Worm (Caenorhabditis elegans): ENCODE results near the gene srx-130.
A peak's percentile ranks its signal among the peaks of the same experiment; 100 is the strongest.

Gene srx-130

DNA sequence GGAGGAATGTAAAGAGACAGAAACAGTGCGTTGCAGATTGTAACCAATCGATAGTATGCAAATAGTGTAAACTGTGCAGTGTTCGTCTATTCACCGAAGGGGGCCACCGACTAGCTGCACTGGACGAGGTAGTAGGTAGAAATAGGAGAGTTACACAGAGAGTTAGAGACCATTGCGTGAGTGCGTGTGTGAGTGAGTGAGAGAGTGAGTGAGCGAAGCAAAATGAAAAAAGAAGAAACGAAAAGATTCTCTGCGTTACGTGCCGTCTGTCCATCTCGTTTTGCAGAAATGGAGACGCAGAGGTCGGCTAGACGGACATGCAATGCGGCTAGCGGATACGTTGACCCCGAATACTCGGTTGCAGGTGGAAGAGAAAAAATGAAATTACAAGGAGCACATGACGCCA, 34.8 kb upstream of the srx-130 start:
- no peak for TF ChIP-seq ztf-4 (tag; optimal IDR thresholded peaks at IDR 0.05)
- TF ChIP-seq ceh-16 (tag; optimal IDR thresholded peaks at IDR 0.05) = peak; percentile 0
- peak; percentile 76 for TF ChIP-seq C34F6.9 (tag; optimal IDR thresholded peaks at IDR 0.05)
- no peak for TF ChIP-seq nhr-6 (tag; optimal IDR thresholded peaks at IDR 0.05)
- TF ChIP-seq nhr-10 (tag; optimal IDR thresholded peaks at IDR 0.05) = no peak
- TF ChIP-seq blmp-1 (tag; optimal IDR thresholded peaks at IDR 0.05; ENCODE audit: insufficient read depth) = peak; percentile 63
- TF ChIP-seq F13H6.1 (tag; optimal IDR thresholded peaks at IDR 0.05) = peak; percentile 89
- TF ChIP-seq nhr-25 (tag; optimal IDR thresholded peaks at IDR 0.05) = no peak
- TF ChIP-seq lin-13 (GFP tag; optimal IDR thresholded peaks at IDR 0.05) = peak; percentile 24
- TF ChIP-seq fos-1 (tag; optimal IDR thresholded peaks at IDR 0.05) = peak; percentile 78
- peak; percentile 6 for TF ChIP-seq sem-4 (tag; optimal IDR thresholded peaks at IDR 0.05)
- peak; percentile 5 for TF ChIP-seq lin-11 (tag; optimal IDR thresholded peaks at IDR 0.05)
- peak; percentile 94 for TF ChIP-seq nhr-129 (tag; optimal IDR thresholded peaks at IDR 0.05)
- TF ChIP-seq ZK546.5 (tag; optimal IDR thresholded peaks at IDR 0.05) = no peak
- TF ChIP-seq elt-1 (tag; optimal IDR thresholded peaks at IDR 0.05) = no peak
- peak; percentile 80 for TF ChIP-seq unc-55 (GFP tag; optimal IDR thresholded peaks at IDR 0.05)
- TF ChIP-seq unc-39 (tag; optimal IDR thresholded peaks at IDR 0.05) = peak; percentile 7
- peak; percentile 75 for TF ChIP-seq crh-2 (tag; optimal IDR thresholded peaks at IDR 0.05)
- no peak for TF ChIP-seq mab-5 (tag; optimal IDR thresholded peaks at IDR 0.05)
- peak in 1 of 2 experiments; percentile 63 for TF ChIP-seq lsy-2 (tag; optimal IDR thresholded peaks at IDR 0.05)
- peak; percentile 41 for TF ChIP-seq sma-9 (GFP tag; optimal IDR thresholded peaks at IDR 0.05)
- TF ChIP-seq sma-9 (tag; optimal IDR thresholded peaks at IDR 0.05) = no peak
- TF ChIP-seq mbf-1 (tag; optimal IDR thresholded peaks at IDR 0.05) = no peak
- peak; percentile 6 for TF ChIP-seq Y55F3AM.14 (GFP tag; optimal IDR thresholded peaks at IDR 0.05)
- no peak for TF ChIP-seq mdl-1 (tag; optimal IDR thresholded peaks at IDR 0.05)
- no peak for TF ChIP-seq skn-1 (tag; optimal IDR thresholded peaks at IDR 0.05)
- TF ChIP-seq gmeb-1 (tag; optimal IDR thresholded peaks at IDR 0.05) = peak; percentile 46

DNA sequence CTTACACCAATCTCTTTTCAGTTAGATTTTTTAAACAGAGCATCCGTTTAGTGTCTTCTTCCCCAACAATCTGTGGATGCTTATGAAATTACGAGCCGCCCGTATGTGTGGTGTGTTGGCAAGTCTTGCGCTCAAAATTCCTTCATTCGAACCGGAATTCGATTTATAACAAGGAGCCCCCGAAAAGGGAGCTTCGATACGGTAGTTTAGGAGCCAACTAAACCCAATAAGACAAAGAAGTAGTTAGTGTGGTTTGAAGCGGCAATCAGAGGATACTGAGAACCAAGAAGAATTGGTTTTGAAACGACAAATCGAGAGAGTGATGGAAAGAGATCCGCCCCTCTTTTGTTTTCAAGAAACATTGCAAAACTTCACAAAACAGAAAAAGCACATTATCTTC, 30.9 kb upstream of the srx-130 start:
- TF ChIP-seq ztf-1 (GFP tag; conservative IDR thresholded peaks at IDR 0.05) = no peak
- TF ChIP-seq elt-3 (tag; optimal IDR thresholded peaks at IDR 0.05) = no peak
- no peak for TF ChIP-seq aly-2 (tag; optimal IDR thresholded peaks at IDR 0.05)
- TF ChIP-seq unc-39 (tag; optimal IDR thresholded peaks at IDR 0.05) = no peak

DNA sequence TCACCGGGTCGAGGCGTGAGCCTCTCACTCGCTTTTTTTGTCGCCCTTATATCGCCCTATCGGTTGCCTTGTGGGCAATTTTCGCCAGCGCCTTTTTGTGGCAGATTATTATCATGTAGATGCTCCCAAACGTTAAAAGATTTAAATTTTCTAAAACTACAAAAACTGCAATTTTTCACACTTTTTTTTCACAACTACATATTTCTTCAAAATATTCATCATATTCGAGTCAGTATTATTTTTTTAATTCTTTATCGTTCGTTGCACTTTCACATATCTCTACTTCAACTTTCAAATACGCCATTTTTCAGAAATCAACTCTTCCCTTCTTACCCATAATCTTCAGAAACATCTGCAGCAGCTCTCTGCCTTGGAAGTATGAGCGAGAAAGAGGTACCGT, 30.3 kb upstream of the srx-130 start, which contains the start of gene ceh-24:
TSS of gene ceh-24 (plus strand) at position 301 of the 400 bp plus-strand sequence.
- no peak for TF ChIP-seq lsy-2 (tag; optimal IDR thresholded peaks at IDR 0.05)
- no peak for TF ChIP-seq nhr-10 (tag; optimal IDR thresholded peaks at IDR 0.05)
- TF ChIP-seq ceh-16 (tag; optimal IDR thresholded peaks at IDR 0.05) = no peak
- no peak for TF ChIP-seq nhr-11 (tag; optimal IDR thresholded peaks at IDR 0.05)
- TF ChIP-seq nhr-77 (tag; optimal IDR thresholded peaks at IDR 0.05) = no peak

DNA sequence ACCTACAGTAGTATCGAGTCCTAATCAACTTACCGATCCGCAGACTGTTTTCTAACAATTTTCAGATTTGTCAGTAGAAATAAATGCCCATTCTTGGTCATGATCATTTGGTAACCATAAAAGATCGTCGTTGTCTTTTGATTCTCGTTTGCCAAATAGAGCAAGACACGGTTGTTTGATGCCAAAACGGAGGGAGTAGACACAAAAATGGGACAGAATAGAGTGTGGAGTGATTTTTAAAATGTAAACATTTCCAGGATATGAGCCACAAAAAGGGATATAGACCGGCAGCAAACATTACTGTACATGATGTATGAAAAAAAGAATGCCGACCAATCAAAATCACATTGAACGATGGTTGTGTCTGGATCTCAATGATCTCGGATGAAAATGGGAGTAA, 26.4 kb upstream of the srx-130 start, which contains the start of gene F55B12.2:
TSS of gene F55B12.2 (minus strand) at position 101 of the 400 bp plus-strand sequence.
- no peak for TF ChIP-seq C34F6.9 (tag; optimal IDR thresholded peaks at IDR 0.05)
- TF ChIP-seq sem-4 (tag; optimal IDR thresholded peaks at IDR 0.05) = no peak
- TF ChIP-seq sma-3 (GFP tag; optimal IDR thresholded peaks at IDR 0.05) = no peak
- no peak for TF ChIP-seq nhr-77 (tag; optimal IDR thresholded peaks at IDR 0.05)
- no peak for TF ChIP-seq blmp-1 (tag; optimal IDR thresholded peaks at IDR 0.05; ENCODE audit: insufficient read depth)
- TF ChIP-seq fos-1 (tag; optimal IDR thresholded peaks at IDR 0.05) = no peak
- no peak for TF ChIP-seq lin-39 (tag; optimal IDR thresholded peaks at IDR 0.05)

DNA sequence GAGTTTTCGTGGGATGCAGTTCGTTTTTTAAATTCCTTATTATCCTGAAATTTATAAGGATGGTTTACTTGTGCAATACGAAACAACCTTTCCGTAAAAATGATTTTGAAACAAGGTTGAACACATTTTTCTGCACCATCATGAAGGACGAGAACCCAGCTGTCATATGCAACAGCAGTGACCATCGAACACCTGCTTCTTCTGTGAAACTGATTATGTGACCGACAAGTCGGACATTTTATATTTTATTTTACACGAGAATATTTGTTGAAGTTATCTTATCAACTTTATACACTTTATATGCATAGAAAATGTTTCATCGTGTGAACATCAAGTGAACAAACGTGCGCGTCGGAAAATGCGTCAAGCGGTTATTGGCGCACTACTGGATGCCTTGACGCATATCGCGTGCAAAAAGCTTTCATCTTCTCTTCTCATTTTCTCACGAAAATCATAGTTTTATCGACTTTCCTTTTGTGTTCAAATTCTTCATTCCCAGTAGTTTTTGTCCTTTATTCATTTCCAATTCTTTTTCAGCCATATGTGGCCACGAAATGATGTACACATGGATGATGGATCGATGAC, 24.3 kb upstream of the srx-130 start, which contains the start of gene sel-10:
TSS of gene sel-10 (plus strand) at position 538 of the 585 bp plus-strand sequence.
- TF ChIP-seq nhr-129 (tag; optimal IDR thresholded peaks at IDR 0.05) (peak; percentile 83), ceh-82 (tag; optimal IDR thresholded peaks at IDR 0.05) (no peak), fos-1 (tag; optimal IDR thresholded peaks at IDR 0.05) (peak; percentile 75), dmd-4 (tag; optimal IDR thresholded peaks at IDR 0.05) (no peak), zag-1 (tag; optimal IDR thresholded peaks at IDR 0.05) (no peak), crh-2 (tag; optimal IDR thresholded peaks at IDR 0.05) (peak; percentile 60), unc-62 (GFP tag; optimal IDR thresholded peaks at IDR 0.05) (no peak), egl-27 (tag; optimal IDR thresholded peaks at IDR 0.05) (peak; percentile 37), mab-5 (tag; optimal IDR thresholded peaks at IDR 0.05) (peak; percentile 39), mbf-1 (tag; optimal IDR thresholded peaks at IDR 0.05) (no peak), snpc-4 (tag; optimal IDR thresholded peaks at IDR 0.05) (peak; percentile 41), sma-3 (GFP tag; optimal IDR thresholded peaks at IDR 0.05) (peak; percentile 68), ama-1 (optimal IDR thresholded peaks at IDR 0.05) (no peak), lin-11 (tag; optimal IDR thresholded peaks at IDR 0.05) (peak; percentile 29), nhr-21 (tag; optimal IDR thresholded peaks at IDR 0.05) (peak; percentile 27), ceh-16 (tag; optimal IDR thresholded peaks at IDR 0.05) (no peak), ztf-1 (GFP tag; conservative IDR thresholded peaks at IDR 0.05) (no peak), nhr-6 (tag; optimal IDR thresholded peaks at IDR 0.05) (no peak), sem-4 (tag; optimal IDR thresholded peaks at IDR 0.05) (peak; percentile 55), nhr-77 (tag; optimal IDR thresholded peaks at IDR 0.05) (no peak), elt-1 (tag; optimal IDR thresholded peaks at IDR 0.05) (no peak), peb-1 (tag; optimal IDR thresholded peaks at IDR 0.05) (no peak), alr-1 (tag; optimal IDR thresholded peaks at IDR 0.05) (no peak), lsy-2 (tag; optimal IDR thresholded peaks at IDR 0.05) (peak; percentile 78 to 87), unc-55 (GFP tag; optimal IDR thresholded peaks at IDR 0.05) (peak; percentile 85), ztf-4 (tag; optimal IDR thresholded peaks at IDR 0.05) (peak; percentile 5)

All from whole organism, L2 larva.